Worm (Caenorhabditis elegans) whole organism, young adult: Measurements from ENCODE around the gene ncap-1.

Source experiments
- B0019.2 ChIP-seq: fragments of 200-800 bp; sonication (Bioruptor generic); conservative IDR thresholded peaks from 2 replicates; pipeline ENCODE4 v1.3.6; 2022; ENCODE audit warnings: missing genetic modification reagents, missing genetic modification characterization, missing compliant biosample characterization
- F10E7.11 ChIP-seq: sonication (generic microtip); optimal IDR thresholded peaks from 2 replicates; lab custom pipeline; 2017; ENCODE audit warnings: mild to moderate bottlenecking, missing genetic modification characterization, moderate library complexity, missing compliant biosample characterization
- F33H1.4 ChIP-seq: fragments of 200-800 bp; sonication (Bioruptor generic); IDR thresholded peaks from 2 replicates; pipeline ENCODE4 v1.3.6; 2022; ENCODE audit warnings: missing genetic modification reagents, missing genetic modification characterization, missing compliant biosample characterization
- ama-1 ChIP-seq, 3 experiments: fragments of 150-350 bp in 1 of 3; sonication (generic microtip) in 2 of 3; optimal IDR thresholded peaks; 2 replicates each; lab custom pipeline; 2014 to 2018; ENCODE audit warnings: missing biosample characterization in 2 of 3, missing genetic modification characterization in 2 of 3, missing genetic modification reagents in 2 of 3
- bed-1 ChIP-seq: fragments of 200-800 bp; sonication (Bioruptor generic); IDR thresholded peaks from 2 replicates; pipeline ENCODE4 v1.3.6; 2022; ENCODE audit warnings: missing genetic modification reagents, missing genetic modification characterization, missing compliant biosample characterization
- lin-35 ChIP-seq, 3 experiments: fragments of 150-350 bp in 2 of 3; sonication (generic microtip) in 1 of 3; optimal IDR thresholded peaks; 2 replicates each; lab custom pipeline; 2014 to 2018; ENCODE audit warnings: missing biosample characterization in 3 of 3, missing genetic modification characterization in 3 of 3, missing genetic modification reagents in 3 of 3
- nfyb-1 ChIP-seq: fragments of 200-800 bp; sonication (Bioruptor generic); IDR thresholded peaks from 2 replicates; pipeline ENCODE4 v1.3.6; 2022; ENCODE audit warnings: missing genetic modification reagents, missing genetic modification characterization, missing compliant biosample characterization
- nhr-90 ChIP-seq: sonication (generic microtip); optimal IDR thresholded peaks from 2 replicates; lab custom pipeline; 2016; ENCODE audit warnings: missing genotype, mild to moderate bottlenecking, missing genetic modification characterization, missing compliant biosample characterization
- pha-4 ChIP-seq: fragments of 150-350 bp; sonication (generic microtip); optimal IDR thresholded peaks from 2 replicates; lab custom pipeline; 2014; ENCODE audit warnings: missing biosample characterization, missing genetic modification reagents, missing genetic modification characterization
- ztf-18 ChIP-seq: sonication (generic microtip); optimal IDR thresholded peaks from 2 replicates; lab custom pipeline; 2016; ENCODE audit warnings: missing genotype, mild to moderate bottlenecking, missing genetic modification characterization, missing compliant biosample characterization

DNA sequence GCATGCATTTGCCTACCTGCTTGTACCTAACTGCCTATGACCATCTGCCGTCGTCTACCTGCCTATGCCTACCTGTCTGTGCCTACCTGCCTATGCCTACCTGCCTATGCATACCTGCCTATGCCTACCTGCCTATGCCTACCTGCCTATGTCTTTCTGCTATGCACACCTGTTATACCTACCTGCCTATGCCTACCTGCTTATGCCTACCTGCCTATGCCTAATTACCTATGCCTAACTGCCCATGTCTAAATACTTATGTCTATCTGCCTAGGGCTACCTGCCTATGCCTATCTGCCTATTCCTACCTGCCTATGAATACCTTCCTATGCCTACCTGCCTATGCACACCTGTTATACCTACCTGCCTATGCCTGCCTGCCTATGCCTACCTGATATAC, 47.2 kb upstream of the ncap-1 start:
- TF ChIP-seq F10E7.11 (tag; lab: Kevin White, UChicago) (no peak), ama-1 (optimal IDR thresholded peaks at IDR 0.05; lab: Kevin White, UChicago) (no peak), ama-1 (GFP tag; optimal IDR thresholded peaks at IDR 0.05; lab: Kevin White, UChicago) (no peak), lin-35 (GFP tag; optimal IDR thresholded peaks at IDR 0.05; lab: Kevin White, UChicago) (no peak), ztf-18 (tag; lab: Kevin White, UChicago) (no peak), nhr-90 (tag; lab: Kevin White, UChicago) (no peak), bed-1 (GFP tag; lab: Robert Waterston, UW) (no peak), F33H1.4 (no peak), nfyb-1 (GFP tag; lab: Robert Waterston, UW) (no peak), B0019.2 (no peak), pha-4 (no peak)
